Worm (Caenorhabditis elegans): ENCODE data around the gene srab-22.

srab-22 gene

ce11 chrV:3470782-3471181 lies 44.6 kb downstream of the srab-22 start, which contains the start of gene srbc-29:
Gene srbc-29, minus strand, starts transcription at chrV:3470882.
- TF ChIP-seq nfya-1 (tag; optimal IDR thresholded peaks at IDR 0.05) (no peak), eyg-1 (tag; optimal IDR thresholded peaks at IDR 0.05) (no peak), syd-9 (tag; optimal IDR thresholded peaks at IDR 0.05) (no peak), pros-1 (tag; optimal IDR thresholded peaks at IDR 0.05) (no peak), elt-2 (tag; optimal IDR thresholded peaks at IDR 0.05) (no peak), ceh-6 (GFP tag; optimal IDR thresholded peaks at IDR 0.05) (no peak), C38D4.7 (GFP tag; optimal IDR thresholded peaks at IDR 0.05) (no peak), fkh-10 (GFP tag; optimal IDR thresholded peaks at IDR 0.05) (no peak), elt-4 (tag; optimal IDR thresholded peaks at IDR 0.05) (no peak), ceh-24 (tag; optimal IDR thresholded peaks at IDR 0.05) (no peak), sox-2 (GFP tag; IDR thresholded peaks at IDR 0.05) (no peak), madf-2 (tag; optimal IDR thresholded peaks at IDR 0.05) (no peak), ceh-19 (GFP tag; optimal IDR thresholded peaks at IDR 0.05) (no peak), zip-5 (tag; optimal IDR thresholded peaks at IDR 0.05) (no peak), pax-1 (tag; optimal IDR thresholded peaks at IDR 0.05) (no peak), ceh-2 (tag; optimal IDR thresholded peaks at IDR 0.05) (no peak), Y22D7AL.16 (tag; optimal IDR thresholded peaks at IDR 0.05) (no peak), sox-4 (tag; optimal IDR thresholded peaks at IDR 0.05) (no peak), ets-4 (tag; optimal IDR thresholded peaks at IDR 0.05) (no peak), lin-11 (tag; optimal IDR thresholded peaks at IDR 0.05) (no peak)

- no peak for TF ChIP-seq lim-6 (tag; optimal IDR thresholded peaks at IDR 0.05)
- no peak for TF ChIP-seq npax-4 (tag; optimal IDR thresholded peaks at IDR 0.05)
- TF ChIP-seq unc-86 (tag; optimal IDR thresholded peaks at IDR 0.05), result no peak
- TF ChIP-seq odd-2 (tag; optimal IDR thresholded peaks at IDR 0.05), result no peak
- no peak for TF ChIP-seq ref-2 (tag; optimal IDR thresholded peaks at IDR 0.05)
- no peak for TF ChIP-seq C38D4.7 (GFP tag; optimal IDR thresholded peaks at IDR 0.05)
- TF ChIP-seq C08G9.2 (tag; optimal IDR thresholded peaks at IDR 0.05), result no peak
- TF ChIP-seq ceh-30 (tag; optimal IDR thresholded peaks at IDR 0.05), result no peak
- TF ChIP-seq ceh-31 (tag; optimal IDR thresholded peaks at IDR 0.05), result no peak
- no peak for TF ChIP-seq hlh-8 (tag; optimal IDR thresholded peaks at IDR 0.05)
- TF ChIP-seq ceh-24 (tag; optimal IDR thresholded peaks at IDR 0.05), result no peak
- no peak for TF ChIP-seq ceh-9 (tag; optimal IDR thresholded peaks at IDR 0.05)
- TF ChIP-seq lin-11 (tag; optimal IDR thresholded peaks at IDR 0.05), result no peak
- TF ChIP-seq ceh-34 (tag; optimal IDR thresholded peaks at IDR 0.05), result no peak
- TF ChIP-seq che-1 (tag; optimal IDR thresholded peaks at IDR 0.05), result no peak
Measured at ce11 chrV:3475021-3475420, 48.8 kb downstream of the srab-22 start, which contains the start of gene oac-2. Gene oac-2, minus strand, starts transcription at chrV:3475121.

- TF ChIP-seq ceh-18 (tag; optimal IDR thresholded peaks at IDR 0.05) (no peak), K09A11.1 (tag; optimal IDR thresholded peaks at IDR 0.05; ENCODE audit: insufficient read depth) (no peak), sox-4 (tag; optimal IDR thresholded peaks at IDR 0.05) (no peak), unc-86 (tag; optimal IDR thresholded peaks at IDR 0.05) (no peak), nhr-232 (tag; optimal IDR thresholded peaks at IDR 0.05) (no peak), odd-2 (tag; optimal IDR thresholded peaks at IDR 0.05) (no peak), hlh-30 (tag; optimal IDR thresholded peaks at IDR 0.05; ENCODE audit: insufficient read depth) (no peak), lim-6 (tag; optimal IDR thresholded peaks at IDR 0.05) (no peak), sox-2 (GFP tag; IDR thresholded peaks at IDR 0.05) (no peak), ama-1 (optimal IDR thresholded peaks at IDR 0.05) (no peak), gmeb-2 (tag; optimal IDR thresholded peaks at IDR 0.05) (no peak), nhr-11 (tag; optimal IDR thresholded peaks at IDR 0.05) (no peak), pax-1 (tag; optimal IDR thresholded peaks at IDR 0.05) (no peak), ceh-6 (GFP tag; optimal IDR thresholded peaks at IDR 0.05) (no peak), ets-4 (tag; optimal IDR thresholded peaks at IDR 0.05) (no peak), ceh-45 (GFP tag; IDR thresholded peaks at IDR 0.05) (no peak), C38D4.7 (GFP tag; optimal IDR thresholded peaks at IDR 0.05) (no peak), unc-42 (tag; optimal IDR thresholded peaks at IDR 0.05) (no peak), T23F11.4 (GFP tag; optimal IDR thresholded peaks at IDR 0.05) (no peak)
Measured at ce11 chrV:3476228-3476627, 50.1 kb downstream of the srab-22 start.

All from whole organism, late embryonic.